ENCODE assay signal across 1 fruit fly cellular context in genomic region chr3L:9457619-9458092, dm6.
TF ChIP-seq lines count a peak whose summit lies in the region.

TSS of gene CG3437 (minus strand) at chr3L:9457669.

TF ChIP-seq in whole organism, embryonic, 481 proteins besides CTCF, POLR2A, EP300 and RAD21 (continued from another document and continues in another):
- TF ChIP-seq CG5245 (GFP tag; optimal IDR thresholded peaks at IDR 0.05; lab: Kevin White, UChicago) (peak; percentile 97), Hr3 (GFP tag; optimal IDR thresholded peaks at IDR 0.05; lab: Kevin White, UChicago) (peak; percentile 98), gcm (GFP tag; optimal IDR thresholded peaks at IDR 0.05; lab: Kevin White, UChicago) (peak; percentile 97), Adf1 (GFP tag; IDR thresholded peaks at IDR 0.05; lab: Robert Waterston, UW) (peak; percentile 90), HLHmδ (GFP tag; optimal IDR thresholded peaks at IDR 0.05; lab: Kevin White, UChicago) (no peak), HmgD (GFP tag; optimal IDR thresholded peaks at IDR 0.05; lab: Kevin White, UChicago) (peak; percentile 97), CG6765 (GFP tag; optimal IDR thresholded peaks at IDR 0.05; lab: Kevin White, UChicago) (peak; percentile 99), CG6654 (GFP tag; optimal IDR thresholded peaks at IDR 0.05; lab: Kevin White, UChicago) (peak; percentile 94), wor (GFP tag; IDR thresholded peaks at IDR 0.05; lab: Robert Waterston, UW) (peak; percentile 97), CG10654 (GFP tag; optimal IDR thresholded peaks at IDR 0.05; lab: Kevin White, UChicago) (peak; percentile 98), CG8944 (GFP tag; optimal IDR thresholded peaks at IDR 0.05; lab: Kevin White, UChicago) (peak; percentile 99), row (GFP tag; IDR thresholded peaks at IDR 0.05; lab: Robert Waterston, UW) (peak; percentile 100), en (GFP tag; optimal IDR thresholded peaks at IDR 0.05; lab: Kevin White, UChicago) (peak; percentile 98), CG15514 (GFP tag; optimal IDR thresholded peaks at IDR 0.05; lab: Kevin White, UChicago) (peak; percentile 95), CG43689 (GFP tag; IDR thresholded peaks at IDR 0.05; lab: Robert Waterston, UW) (peak; percentile 97), stwl (tag; optimal IDR thresholded peaks at IDR 0.05; lab: Kevin White, UChicago) (peak; percentile 80), Lhr (GFP tag; optimal IDR thresholded peaks at IDR 0.05; lab: Kevin White, UChicago) (peak; percentile 95), Kr (GFP tag; optimal IDR thresholded peaks at IDR 0.05; lab: Kevin White, UChicago) (peak; percentile 71), CG12155 (GFP tag; optimal IDR thresholded peaks at IDR 0.05; lab: Kevin White, UChicago) (peak; percentile 98), CG4404 (GFP tag; IDR thresholded peaks at IDR 0.05; lab: Robert Waterston, UW) (peak; percentile 99), Pdp1 (GFP tag; optimal IDR thresholded peaks at IDR 0.05; lab: Kevin White, UChicago) (peak; percentile 97 to 99), CG12219 (GFP tag; optimal IDR thresholded peaks at IDR 0.05; lab: Kevin White, UChicago) (peak; percentile 98), CG16779 (GFP tag; IDR thresholded peaks at IDR 0.05; lab: Robert Waterston, UW) (peak; percentile 99), Deaf1 (tag; optimal IDR thresholded peaks at IDR 0.05; lab: Kevin White, UChicago) (peak; percentile 73), CG14014 (GFP tag; IDR thresholded peaks at IDR 0.05; lab: Robert Waterston, UW) (peak; percentile 99), CG17328 (GFP tag; IDR thresholded peaks at IDR 0.05; lab: Robert Waterston, UW) (peak; percentile 99), ttk (GFP tag; IDR thresholded peaks at IDR 0.05; lab: Robert Waterston, UW) (peak; percentile 99), CG6272 (GFP tag; IDR thresholded peaks at IDR 0.05; lab: Robert Waterston, UW) (peak; percentile 99), CG42726 (GFP tag; IDR thresholded peaks at IDR 0.05; lab: Robert Waterston, UW; ENCODE audit: partially characterized antibody) (no peak), CG12104 (GFP tag; optimal IDR thresholded peaks at IDR 0.05; lab: Kevin White, UChicago) (peak; percentile 96), CG2875 (GFP tag; optimal IDR thresholded peaks at IDR 0.05; lab: Kevin White, UChicago) (peak; percentile 96), Optix (GFP tag; IDR thresholded peaks at IDR 0.05; lab: Robert Waterston, UW) (peak; percentile 99), Camta (GFP tag; optimal IDR thresholded peaks at IDR 0.05; lab: Kevin White, UChicago) (peak; percentile 97), CG7271 (tag; optimal IDR thresholded peaks at IDR 0.05; lab: Kevin White, UChicago) (peak; percentile 98), scrt (GFP tag; optimal IDR thresholded peaks at IDR 0.05; lab: Kevin White, UChicago) (peak; percentile 97), PHDP (tag; optimal IDR thresholded peaks at IDR 0.05; lab: Kevin White, UChicago) (peak; percentile 99), CG13424 (tag; optimal IDR thresholded peaks at IDR 0.05; lab: Kevin White, UChicago) (peak; percentile 99), CG31388 (GFP tag; optimal IDR thresholded peaks at IDR 0.05; lab: Kevin White, UChicago) (peak; percentile 94), Fer2 (tag; optimal IDR thresholded peaks at IDR 0.05; lab: Kevin White, UChicago) (peak; percentile 98), Oli (tag; optimal IDR thresholded peaks at IDR 0.05; lab: Kevin White, UChicago) (peak; percentile 99), Rx (GFP tag; IDR thresholded peaks at IDR 0.05; lab: Robert Waterston, UW) (peak; percentile 100), lola (GFP tag; optimal IDR thresholded peaks at IDR 0.05; lab: Kevin White, UChicago) (peak in 1 of 3 experiments; percentile 97), CG6254 (GFP tag; optimal IDR thresholded peaks at IDR 0.05; lab: Kevin White, UChicago) (peak; percentile 96), Dfd (GFP tag; optimal IDR thresholded peaks at IDR 0.05; lab: Kevin White, UChicago) (no peak), Vsx1 (GFP tag; optimal IDR thresholded peaks at IDR 0.05; lab: Kevin White, UChicago) (peak; percentile 97), CrebB (tag; optimal IDR thresholded peaks at IDR 0.05; lab: Kevin White, UChicago) (peak; percentile 98), CG14860 (GFP tag; IDR thresholded peaks at IDR 0.05; lab: Robert Waterston, UW; ENCODE audit: partially characterized antibody) (no peak), gem (tag; optimal IDR thresholded peaks at IDR 0.05; lab: Kevin White, UChicago) (peak; percentile 99), gsb-n (tag; optimal IDR thresholded peaks at IDR 0.05; lab: Kevin White, UChicago) (peak; percentile 97), dpn (GFP tag; optimal IDR thresholded peaks at IDR 0.05; lab: Kevin White, UChicago) (peak; percentile 99), nmo (GFP tag; optimal IDR thresholded peaks at IDR 0.05; lab: Kevin White, UChicago) (peak; percentile 99), tx (GFP tag; optimal IDR thresholded peaks at IDR 0.05; lab: Kevin White, UChicago) (peak; percentile 98), knrl (GFP tag; IDR thresholded peaks at IDR 0.05; lab: Robert Waterston, UW; ENCODE audit: partially characterized antibody) (peak; percentile 40; the same call in 1 of the 3 replicates), zen (tag; optimal IDR thresholded peaks at IDR 0.05; lab: Kevin White, UChicago) (peak; percentile 99), Hr78 (GFP tag; optimal IDR thresholded peaks at IDR 0.05; lab: Kevin White, UChicago) (peak in 1 of 2 experiments; percentile 86), CG11696 (GFP tag; IDR thresholded peaks at IDR 0.05; lab: Robert Waterston, UW) (peak; percentile 96), Ssrp (tag; optimal IDR thresholded peaks at IDR 0.05; lab: Kevin White, UChicago) (peak; percentile 98), unpg (GFP tag; optimal IDR thresholded peaks at IDR 0.05; lab: Kevin White, UChicago) (peak; percentile 99), CG30431 (GFP tag; optimal IDR thresholded peaks at IDR 0.05; lab: Kevin White, UChicago) (peak; percentile 98), CG8359 (GFP tag; optimal IDR thresholded peaks at IDR 0.05; lab: Kevin White, UChicago; ENCODE audit: borderline replicate concordance) (peak; percentile 94), Bdp1 (GFP tag; optimal IDR thresholded peaks at IDR 0.05; lab: Kevin White, UChicago) (peak; percentile 94), vvl (GFP tag; IDR thresholded peaks at IDR 0.05; lab: Robert Waterston, UW) (peak; percentile 100), CG8388 (GFP tag; optimal IDR thresholded peaks at IDR 0.05; lab: Kevin White, UChicago) (peak; percentile 97), zf30C (GFP tag; optimal IDR thresholded peaks at IDR 0.05; lab: Kevin White, UChicago) (peak; percentile 40), CG17829 (tag; optimal IDR thresholded peaks at IDR 0.05; lab: Kevin White, UChicago) (peak; percentile 96), Dip2 (GFP tag; IDR thresholded peaks at IDR 0.05; lab: Robert Waterston, UW) (peak; percentile 79), h (optimal IDR thresholded peaks at IDR 0.05; lab: Kevin White, UChicago) (no peak), twi (tag; optimal IDR thresholded peaks at IDR 0.05; lab: Kevin White, UChicago) (peak; percentile 93), tgo (GFP tag; IDR thresholded peaks at IDR 0.05; lab: Robert Waterston, UW) (peak; percentile 99), CG17186 (GFP tag; optimal IDR thresholded peaks at IDR 0.05; lab: Kevin White, UChicago) (peak; percentile 95), wdn (GFP tag; IDR thresholded peaks at IDR 0.05; lab: Robert Waterston, UW) (peak; percentile 98), CG6813 (GFP tag; optimal IDR thresholded peaks at IDR 0.05; lab: Kevin White, UChicago) (peak; percentile 99), corto (GFP tag; optimal IDR thresholded peaks at IDR 0.05; lab: Kevin White, UChicago) (peak; percentile 97), schlank (tag; optimal IDR thresholded peaks at IDR 0.05; lab: Kevin White, UChicago) (peak; percentile 96), ATbp (GFP tag; optimal IDR thresholded peaks at IDR 0.05; lab: Kevin White, UChicago) (peak; percentile 98), Awh (GFP tag; IDR thresholded peaks at IDR 0.05; lab: Robert Waterston, UW) (peak; percentile 99), cato (GFP tag; optimal IDR thresholded peaks at IDR 0.05; lab: Kevin White, UChicago; ENCODE audit: borderline replicate concordance) (peak; percentile 97), B-H1 (GFP tag; IDR thresholded peaks at IDR 0.05; lab: Robert Waterston, UW) (peak; percentile 99), C15 (GFP tag; IDR thresholded peaks at IDR 0.05; lab: Robert Waterston, UW) (peak; percentile 98), Jarid2 (GFP tag; optimal IDR thresholded peaks at IDR 0.05; lab: Kevin White, UChicago) (peak; percentile 99), Opbp (GFP tag; IDR thresholded peaks at IDR 0.05; lab: Robert Waterston, UW; ENCODE audit: partially characterized antibody) (peak; percentile 48; the same call in 1 of the 3 replicates), Hr51 (GFP tag; optimal IDR thresholded peaks at IDR 0.05; lab: Kevin White, UChicago) (peak; percentile 97 to 98), CG13624 (GFP tag; optimal IDR thresholded peaks at IDR 0.05; lab: Kevin White, UChicago) (peak; percentile 99), CG9876 (GFP tag; optimal IDR thresholded peaks at IDR 0.05; lab: Kevin White, UChicago) (peak; percentile 97), repo (GFP tag; optimal IDR thresholded peaks at IDR 0.05; lab: Kevin White, UChicago) (peak; percentile 98), insv (GFP tag; optimal IDR thresholded peaks at IDR 0.05; lab: Kevin White, UChicago) (peak; percentile 26 to 81), Doc3 (GFP tag; IDR thresholded peaks at IDR 0.05; lab: Robert Waterston, UW; ENCODE audit: partially characterized antibody) (no peak), shn (GFP tag; optimal IDR thresholded peaks at IDR 0.05; lab: Kevin White, UChicago) (peak; percentile 98), CG12744 (GFP tag; optimal IDR thresholded peaks at IDR 0.05; lab: Kevin White, UChicago) (peak; percentile 98), CG5180 (GFP tag; optimal IDR thresholded peaks at IDR 0.05; lab: Kevin White, UChicago) (peak; percentile 91), Fer1 (GFP tag; optimal IDR thresholded peaks at IDR 0.05; lab: Kevin White, UChicago) (peak; percentile 99), bsh (GFP tag; optimal IDR thresholded peaks at IDR 0.05; lab: Kevin White, UChicago) (peak; percentile 98 to 99), gfzf (GFP tag; optimal IDR thresholded peaks at IDR 0.05; lab: Kevin White, UChicago) (peak; percentile 39), HLH4C (GFP tag; IDR thresholded peaks at IDR 0.05; lab: Robert Waterston, UW; ENCODE audit: partially characterized antibody) (0 out of 3 replicates have a peak, but pooled peaks have one; percentile 40), CG34422 (GFP tag; IDR thresholded peaks at IDR 0.05; lab: Robert Waterston, UW) (peak; percentile 100), MTF-1 (GFP tag; optimal IDR thresholded peaks at IDR 0.05; lab: Kevin White, UChicago; ENCODE audit: borderline replicate concordance) (peak; percentile 97), CG11504 (tag; optimal IDR thresholded peaks at IDR 0.05; lab: Kevin White, UChicago) (peak; percentile 98), CG14667 (GFP tag; IDR thresholded peaks at IDR 0.05; lab: Robert Waterston, UW) (peak; percentile 99), CG2129 (GFP tag; IDR thresholded peaks at IDR 0.05; lab: Robert Waterston, UW; ENCODE audit: partially characterized antibody) (0 out of 2 replicates have a peak, but pooled peaks have one; percentile 11), her (GFP tag; optimal IDR thresholded peaks at IDR 0.05; lab: Kevin White, UChicago) (peak; percentile 96), grau (tag; optimal IDR thresholded peaks at IDR 0.05; lab: Kevin White, UChicago) (peak; percentile 97), gro (GFP tag; optimal IDR thresholded peaks at IDR 0.05; lab: Kevin White, UChicago) (peak; percentile 98), CG2120 (GFP tag; optimal IDR thresholded peaks at IDR 0.05; lab: Kevin White, UChicago) (peak; percentile 99), gce (GFP tag; IDR thresholded peaks at IDR 0.05; lab: Robert Waterston, UW) (peak; percentile 99), tll (GFP tag; optimal IDR thresholded peaks at IDR 0.05; lab: Kevin White, UChicago) (peak in 1 of 2 experiments; percentile 84), D19B (GFP tag; optimal IDR thresholded peaks at IDR 0.05; lab: Kevin White, UChicago) (peak; percentile 94), CG18764 (GFP tag; optimal IDR thresholded peaks at IDR 0.05; lab: Kevin White, UChicago) (peak; percentile 97), Myb (GFP tag; optimal IDR thresholded peaks at IDR 0.05; lab: Kevin White, UChicago) (peak; percentile 92), z (GFP tag; IDR thresholded peaks at IDR 0.05; lab: Robert Waterston, UW) (peak; percentile 82), pho (GFP tag; optimal IDR thresholded peaks at IDR 0.05; lab: Kevin White, UChicago) (peak; percentile 98), TFAM (GFP tag; optimal IDR thresholded peaks at IDR 0.05; lab: Kevin White, UChicago) (peak; percentile 94), Ets65A (GFP tag; lab: Kevin White, UChicago) (peak; percentile 100), CG16863 (GFP tag; optimal IDR thresholded peaks at IDR 0.05; lab: Kevin White, UChicago) (peak; percentile 99), vnd (GFP tag; IDR thresholded peaks at IDR 0.05; lab: Robert Waterston, UW; ENCODE audit: partially characterized antibody) (0 out of 3 replicates have a peak, but pooled peaks have one; percentile 29), CHES-1-like (GFP tag; optimal IDR thresholded peaks at IDR 0.05; lab: Kevin White, UChicago) (peak; percentile 99), CG17912 (GFP tag; optimal IDR thresholded peaks at IDR 0.05; lab: Kevin White, UChicago) (peak; percentile 95), Six4 (GFP tag; optimal IDR thresholded peaks at IDR 0.05; lab: Kevin White, UChicago) (peak; percentile 97), pan (optimal IDR thresholded peaks at IDR 0.05; lab: Kevin White, UChicago) (no peak), pan (GFP tag; optimal IDR thresholded peaks at IDR 0.05 in 1 of 2, IDR thresholded peaks at IDR 0.05 in 1 of 2) (peak in 1 of 2 experiments; percentile 99), CG9727 (GFP tag; optimal IDR thresholded peaks at IDR 0.05; lab: Kevin White, UChicago) (peak; percentile 98), sim (GFP tag; IDR thresholded peaks at IDR 0.05; lab: Robert Waterston, UW) (peak; percentile 99), GATAe (GFP tag; conservative IDR thresholded peaks at IDR 0.05; lab: Robert Waterston, UW) (peak; percentile 98), CG12236 (GFP tag; optimal IDR thresholded peaks at IDR 0.05; lab: Kevin White, UChicago) (peak; percentile 97), chif (GFP tag; optimal IDR thresholded peaks at IDR 0.05; lab: Kevin White, UChicago) (peak; percentile 97 to 99), stc (GFP tag; IDR thresholded peaks at IDR 0.05; lab: Robert Waterston, UW) (peak; percentile 99), cas (GFP tag; IDR thresholded peaks at IDR 0.05; lab: Robert Waterston, UW) (peak; percentile 98), pnt (GFP tag; optimal IDR thresholded peaks at IDR 0.05; lab: Kevin White, UChicago) (peak; percentile 99), Atf6 (GFP tag; IDR thresholded peaks at IDR 0.05; lab: Robert Waterston, UW) (peak; percentile 99)
